Worm (Caenorhabditis elegans): ENCODE data around the gene twk-25.

twk-25 gene

DNA sequence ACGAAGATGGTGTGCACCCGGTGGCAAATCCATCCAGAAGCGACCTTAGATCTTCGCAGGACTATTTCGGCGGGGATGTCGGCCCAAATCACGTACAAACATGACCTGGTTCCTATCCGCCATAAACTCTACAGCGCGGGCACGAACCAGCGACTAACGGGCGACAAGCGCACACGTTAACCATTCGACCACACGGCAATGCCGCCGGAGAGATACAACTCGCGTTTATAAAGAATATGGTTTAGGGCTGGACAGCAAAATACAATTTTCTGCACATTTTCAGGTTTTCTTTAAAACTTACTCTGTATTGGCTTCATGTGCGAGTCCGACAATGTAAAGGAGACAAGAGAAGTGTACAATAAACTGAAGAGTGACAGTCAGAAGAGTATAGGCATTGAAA, 30.4 kb upstream of the twk-25 start (continued):
- TF ChIP-seq lir-3 (tag; optimal IDR thresholded peaks at IDR 0.05; ENCODE audit: poor library complexity) (peak; percentile 74), fkh-8 (tag; optimal IDR thresholded peaks at IDR 0.05) (peak; percentile 45)

DNA sequence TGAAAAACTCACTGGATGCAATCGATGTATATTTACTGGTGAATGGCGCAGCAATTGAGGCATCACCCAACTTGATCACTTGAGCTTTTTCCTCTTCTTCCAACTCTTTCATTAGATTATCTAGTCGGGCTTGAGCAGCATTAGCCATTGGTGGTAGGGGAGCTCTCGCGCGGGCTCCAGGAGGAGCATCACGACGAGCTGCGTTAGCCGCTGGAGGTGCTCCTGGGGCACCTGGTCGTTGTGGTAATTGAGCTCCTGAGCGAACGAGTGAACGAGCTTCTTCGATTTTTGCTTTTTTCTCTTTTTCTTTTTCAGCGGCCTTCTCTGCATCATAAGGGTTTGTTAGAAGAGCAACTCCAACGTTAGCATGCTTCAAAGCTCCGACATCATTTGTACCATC, 29.4 kb upstream of the twk-25 start:
- TF ChIP-seq dsc-1 (tag; optimal IDR thresholded peaks at IDR 0.05) (no peak), mep-1 (tag; optimal IDR thresholded peaks at IDR 0.05) (no peak), sox-4 (tag; optimal IDR thresholded peaks at IDR 0.05) (no peak), hpl-2 (GFP tag; optimal IDR thresholded peaks at IDR 0.05) (no peak), tbx-2 (tag; optimal IDR thresholded peaks at IDR 0.05) (no peak), xbp-1 (tag; optimal IDR thresholded peaks at IDR 0.05) (no peak), fkh-8 (tag; optimal IDR thresholded peaks at IDR 0.05) (no peak), rnt-1 (tag; optimal IDR thresholded peaks at IDR 0.05) (no peak), F16B12.6 (tag; optimal IDR thresholded peaks at IDR 0.05) (no peak), Y116A8C.19 (tag; optimal IDR thresholded peaks at IDR 0.05; ENCODE audit: borderline replicate concordance) (no peak), pax-3 (tag; optimal IDR thresholded peaks at IDR 0.05) (no peak), unc-62 (GFP tag; optimal IDR thresholded peaks at IDR 0.05) (no peak), hlh-17 (GFP tag; optimal IDR thresholded peaks at IDR 0.05; ENCODE audit: borderline replicate concordance) (no peak), fkh-4 (tag; optimal IDR thresholded peaks at IDR 0.05; ENCODE audit: borderline replicate concordance) (no peak), unc-130 (tag; optimal IDR thresholded peaks at IDR 0.05) (no peak), grh-1 (GFP tag; IDR thresholded peaks at IDR 0.05) (no peak), zip-4 (GFP tag; optimal IDR thresholded peaks at IDR 0.05) (no peak)

DNA sequence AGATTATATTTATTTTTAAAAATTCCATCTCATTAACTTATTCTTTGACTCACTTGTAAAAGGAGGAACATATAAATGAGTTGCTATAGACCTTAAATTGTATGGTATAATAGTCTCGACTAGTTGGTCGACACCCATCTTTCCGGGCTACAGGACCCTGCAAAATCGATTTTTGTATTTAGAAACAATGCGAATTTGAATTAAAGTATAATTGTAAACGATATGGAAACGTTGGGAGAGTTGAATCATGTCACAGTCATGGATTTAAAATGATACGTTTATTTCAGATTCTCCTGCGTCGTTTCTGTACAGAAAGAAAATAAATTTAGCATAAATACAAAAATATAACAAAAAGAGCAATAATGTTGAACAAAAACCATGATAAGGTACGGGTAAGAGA, 25.4 kb upstream of the twk-25 start, which contains the start of gene catp-8:
catp-8 (minus strand) TSS at position 157 of the 400 bp plus-strand sequence.
- TF ChIP-seq lin-39 (tag; optimal IDR thresholded peaks at IDR 0.05) (no peak), sup-37 (GFP tag; optimal IDR thresholded peaks at IDR 0.05) (no peak), efl-1 (optimal IDR thresholded peaks at IDR 0.05) (no peak), efl-1 (GFP tag; optimal IDR thresholded peaks at IDR 0.05 in 1 of 2) (peak; percentile 8 to 73), nhr-71 (tag; optimal IDR thresholded peaks at IDR 0.05) (peak; percentile 42), lsy-2 (tag; optimal IDR thresholded peaks at IDR 0.05) (peak in 1 of 2 experiments; percentile 15), lin-13 (GFP tag; optimal IDR thresholded peaks at IDR 0.05) (no peak), mef-2 (tag; optimal IDR thresholded peaks at IDR 0.05) (no peak), swsn-7 (tag; optimal IDR thresholded peaks at IDR 0.05) (peak; percentile 10), ztf-4 (tag; optimal IDR thresholded peaks at IDR 0.05) (peak; percentile 6), nhr-85 (tag) (peak; percentile 66), aly-2 (tag; optimal IDR thresholded peaks at IDR 0.05) (peak; percentile 38), dpl-1 (GFP tag; optimal IDR thresholded peaks at IDR 0.05) (peak in 1 of 3 experiments; percentile 8), hpl-2 (GFP tag; optimal IDR thresholded peaks at IDR 0.05) (no peak), mep-1 (tag; optimal IDR thresholded peaks at IDR 0.05) (peak; percentile 42), nhr-47 (tag; optimal IDR thresholded peaks at IDR 0.05) (peak; percentile 15), unc-30 (tag; optimal IDR thresholded peaks at IDR 0.05) (no peak), ama-1 (optimal IDR thresholded peaks at IDR 0.05) (peak; percentile 58)

DNA sequence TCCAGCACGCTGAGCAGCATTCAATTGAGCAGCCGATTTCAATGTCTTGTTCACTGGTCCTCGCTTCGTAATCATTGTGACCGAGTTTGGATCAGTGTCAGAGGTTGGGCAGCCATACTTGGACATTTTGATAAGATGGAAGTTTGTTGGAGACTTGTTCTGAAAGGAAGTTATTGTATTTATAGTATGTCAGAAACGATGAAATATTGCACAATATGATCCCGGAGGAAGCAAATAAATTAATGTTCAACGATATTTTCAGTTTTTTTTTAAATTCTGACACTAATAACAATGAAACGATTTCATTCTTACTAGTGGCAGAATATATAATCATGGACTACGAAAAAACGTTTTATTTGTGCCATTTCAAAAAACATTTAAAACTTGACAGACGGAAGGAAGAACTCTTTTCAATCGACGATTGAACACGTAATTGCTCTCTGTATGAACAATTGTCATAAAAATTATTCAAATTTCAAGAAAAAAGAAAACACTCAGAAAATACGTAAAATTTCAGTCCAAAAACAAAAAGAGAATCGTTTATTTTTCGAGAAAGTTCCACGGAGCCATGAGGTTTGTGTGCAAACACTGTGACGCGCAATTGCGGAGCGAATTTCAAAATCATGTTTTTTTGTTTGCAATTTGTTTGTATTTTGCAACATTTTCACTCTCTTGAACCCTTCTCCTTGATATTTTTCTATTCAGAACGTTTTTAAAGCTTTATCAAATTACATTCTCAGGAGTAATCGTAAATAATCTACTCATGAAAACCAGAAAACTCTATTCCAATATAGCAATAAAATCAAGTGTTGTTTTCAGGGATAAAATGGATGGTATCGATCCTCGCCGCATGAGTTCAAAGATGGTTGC, 24.3 kb upstream of the twk-25 start, which contains the start of the genes mbf-1 and nse-4:
mbf-1 (minus strand) TSS at position 343 of the 870 bp plus-strand sequence.
nse-4 (plus strand) TSS at position 820 of the 870 bp plus-strand sequence.
- TF ChIP-seq ceh-88 (GFP tag; IDR thresholded peaks at IDR 0.05) (no peak), egl-27 (tag; optimal IDR thresholded peaks at IDR 0.05) (no peak), pag-3 (tag; optimal IDR thresholded peaks at IDR 0.05; ENCODE audit: borderline replicate concordance, insufficient read depth) (no peak), skn-1 (tag; optimal IDR thresholded peaks at IDR 0.05) (peak; percentile 70), ceh-90 (tag; optimal IDR thresholded peaks at IDR 0.05) (peak; percentile 14), elt-3 (tag; optimal IDR thresholded peaks at IDR 0.05) (no peak), Y116A8C.19 (tag; optimal IDR thresholded peaks at IDR 0.05; ENCODE audit: borderline replicate concordance) (no peak), ztf-4 (tag; optimal IDR thresholded peaks at IDR 0.05) (no peak), mef-2 (tag; optimal IDR thresholded peaks at IDR 0.05) (no peak), ceh-8 (GFP tag; optimal IDR thresholded peaks at IDR 0.05) (no peak), C04F5.9 (tag; optimal IDR thresholded peaks at IDR 0.05) (peak; percentile 47), grh-1 (GFP tag; IDR thresholded peaks at IDR 0.05) (no peak), lin-15B (tag; optimal IDR thresholded peaks at IDR 0.05) (peak; percentile 46), lin-13 (GFP tag; optimal IDR thresholded peaks at IDR 0.05) (peak; percentile 44), ets-5 (GFP tag; IDR thresholded peaks at IDR 0.05) (no peak), sptf-1 (tag; optimal IDR thresholded peaks at IDR 0.05) (no peak), unc-98 (GFP tag; IDR thresholded peaks at IDR 0.05) (no peak), vab-15 (tag; optimal IDR thresholded peaks at IDR 0.05) (no peak)

Measured in whole organism, L1 larva.